Worm (Caenorhabditis elegans) whole organism, L4/young adult: ENCODE measurements around the gene cwp-3.

ENCODE experiments used
- dao-5 ChIP-seq: sonication (generic microtip); optimal IDR thresholded peaks from 2 replicates; lab custom pipeline; 2016; ENCODE audit warnings: missing genotype, missing genetic modification characterization, moderate library complexity, missing compliant biosample characterization
- him-1 ChIP-seq: sonication (generic microtip); optimal IDR thresholded peaks from 2 replicates; lab custom pipeline; 2016; ENCODE audit warnings: missing genotype, missing genetic modification reagents, missing genetic modification characterization, missing compliant biosample characterization

ce11 chrV:4868698-4869097 is 26.1 kb downstream of the cwp-3 start:
- TF ChIP-seq dao-5 (tag; lab: Kevin White, UChicago) (no peak), him-1 (tag; lab: Kevin White, UChicago) (no peak)
